Worm (Caenorhabditis elegans) whole organism, L3 larva: ENCODE measurements around the gene nas-10.

Source experiments
- R02D3.7 ChIP-seq: fragments of 150-350 bp; optimal IDR thresholded peaks from 2 replicates; lab custom pipeline; 2014; ENCODE audit warnings: missing biosample characterization, missing genetic modification characterization
- elt-2 ChIP-seq: sonication (generic microtip); optimal IDR thresholded peaks from 2 replicates; lab custom pipeline; 2016; ENCODE audit warnings: missing genetic modification reagents, mild to moderate bottlenecking, missing genetic modification characterization, missing compliant biosample characterization
- hmg-11 ChIP-seq: sonication (generic microtip); optimal IDR thresholded peaks from 2 replicates; lab custom pipeline; 2016; ENCODE audit warnings: missing genetic modification characterization, missing compliant biosample characterization
- nfya-1 ChIP-seq: sonication (generic microtip); optimal IDR thresholded peaks from 2 replicates; lab custom pipeline; 2017; ENCODE audit warnings: missing genetic modification characterization, mild to moderate bottlenecking, missing compliant biosample characterization, antibody characterized with exemption, moderate library complexity; ENCODE audit not compliant: insufficient read depth
- nhr-11 ChIP-seq: fragments of 150-350 bp; optimal IDR thresholded peaks from 2 replicates; lab custom pipeline; 2014; ENCODE audit warnings: missing biosample characterization, missing genetic modification characterization
- nhr-237 ChIP-seq: fragments of 150-350 bp; optimal IDR thresholded peaks from 2 replicates; lab custom pipeline; 2014; ENCODE audit warnings: missing biosample characterization, missing genetic modification characterization
- nhr-43 ChIP-seq: sonication (generic microtip); optimal IDR thresholded peaks from 2 replicates; lab custom pipeline; 2016; ENCODE audit warnings: mild to moderate bottlenecking, missing genetic modification characterization, missing compliant biosample characterization; ENCODE audit not compliant: poor library complexity, severe bottlenecking
- pha-4 ChIP-seq: fragments of 150-350 bp; optimal IDR thresholded peaks from 2 replicates; lab custom pipeline; 2014; ENCODE audit warnings: missing biosample characterization, missing genetic modification reagents, missing genetic modification characterization
- unc-39 ChIP-seq: sonication (generic microtip); optimal IDR thresholded peaks from 4 replicates; lab custom pipeline; 2017; ENCODE audit warnings: missing biosample characterization, missing genetic modification characterization
- zag-1 ChIP-seq: fragments of 150-350 bp; optimal IDR thresholded peaks from 2 replicates; lab custom pipeline; 2014; ENCODE audit warnings: missing biosample characterization, missing genetic modification characterization

ce11 chrX:11008954-11009353, 45.7 kb upstream of the nas-10 start, which contains the start of gene ttr-31:
- TF ChIP-seq pha-4 (tag; lab: Kevin White, UChicago) (no peak), zag-1 (tag; lab: Kevin White, UChicago) (no peak), nhr-43 (no peak), elt-2 (tag; lab: Kevin White, UChicago) (no peak), hmg-11 (no peak), nfya-1 (tag; lab: Kevin White, UChicago) (no peak), R02D3.7 (tag; lab: Kevin White, UChicago) (no peak), nhr-237 (tag; lab: Kevin White, UChicago) (no peak), nhr-11 (tag; lab: Kevin White, UChicago) (no peak), unc-39 (no peak)
